Worm (Caenorhabditis elegans) whole organism, early embryonic: ENCODE measurements around the gene fat-3.
"Not testable (repeated sequence)": the region's sequence is repeated elsewhere in the genome, so short reads cannot be mapped to it uniquely, and the experiment has no call there.

ENCODE experiments used
- B0310.2 ChIP-seq: sonication (generic microtip); optimal IDR thresholded peaks from 2 replicates; lab custom pipeline; 2016; ENCODE audit warnings: mild to moderate bottlenecking, missing genetic modification characterization, missing compliant biosample characterization
- F13C5.2 ChIP-seq: sonication (generic microtip); optimal IDR thresholded peaks from 2 replicates; lab custom pipeline; 2017; ENCODE audit warnings: mild to moderate bottlenecking, missing genetic modification characterization, inconsistent platforms, missing compliant biosample characterization
- aly-1 ChIP-seq: sonication (generic microtip); optimal IDR thresholded peaks from 2 replicates; lab custom pipeline; 2016; ENCODE audit warnings: missing genetic modification characterization, missing compliant biosample characterization
- ama-1 ChIP-seq: fragments of 150-350 bp; optimal IDR thresholded peaks from 2 replicates; lab custom pipeline; 2014
- ceh-13 ChIP-seq: fragments of 200-800 bp; sonication (Bioruptor generic); optimal IDR thresholded peaks from 2 replicates; lab custom pipeline; 2018; ENCODE audit warnings: mild to moderate bottlenecking, missing genetic modification characterization, missing compliant biosample characterization
- ceh-36 ChIP-seq: sonication (generic microtip); optimal IDR thresholded peaks from 2 replicates; lab custom pipeline; 2016; ENCODE audit warnings: missing genetic modification characterization, inconsistent platforms, missing compliant biosample characterization
- ets-7 ChIP-seq: sonication (generic microtip); optimal IDR thresholded peaks from 2 replicates; lab custom pipeline; 2016; ENCODE audit warnings: missing genotype, missing genetic modification characterization, missing compliant biosample characterization
- flt-1 ChIP-seq: fragments of 200-800 bp; sonication (Bioruptor generic); IDR thresholded peaks from 2 replicates; pipeline ENCODE4 v1.3.6; 2022; ENCODE audit warnings: missing genetic modification characterization, missing compliant biosample characterization
- hmbx-1 ChIP-seq: sonication (generic microtip); optimal IDR thresholded peaks from 2 replicates; lab custom pipeline; 2016; ENCODE audit warnings: mild to moderate bottlenecking, missing genetic modification characterization, missing compliant biosample characterization
- hmg-4 ChIP-seq: fragments of 200-800 bp; sonication (Bioruptor generic); optimal IDR thresholded peaks from 2 replicates; lab custom pipeline; 2018; ENCODE audit warnings: mild to moderate bottlenecking, missing genetic modification characterization, missing compliant biosample characterization
- hnd-1 ChIP-seq: sonication (generic microtip); optimal IDR thresholded peaks from 2 replicates; lab custom pipeline; 2016; ENCODE audit warnings: missing genetic modification characterization, missing compliant biosample characterization
- pes-1 ChIP-seq: fragments of 200-800 bp; sonication (Bioruptor generic); IDR thresholded peaks from 2 replicates; pipeline ENCODE4 v1.3.6; 2022; ENCODE audit warnings: missing genetic modification reagents, missing genetic modification characterization, missing compliant biosample characterization
- scrt-1 ChIP-seq: fragments of 200-800 bp; sonication (Bioruptor generic); IDR thresholded peaks from 2 replicates; pipeline ENCODE4 v1.3.6; 2022; ENCODE audit warnings: missing genetic modification characterization, missing compliant biosample characterization
- sea-1 ChIP-seq: fragments of 200-800 bp; sonication (Bioruptor generic); conservative IDR thresholded peaks from 2 replicates; pipeline ENCODE4 v1.3.6; 2022; ENCODE audit warnings: missing genetic modification characterization, missing compliant biosample characterization
- tbx-11 ChIP-seq: fragments of 200-800 bp; sonication (Bioruptor generic); IDR thresholded peaks from 2 replicates; pipeline ENCODE4 v1.3.6; 2022; ENCODE audit warnings: missing genetic modification characterization, missing compliant biosample characterization
- tbx-37 ChIP-seq: fragments of 200-800 bp; sonication (Bioruptor generic); conservative IDR thresholded peaks from 2 replicates; pipeline ENCODE4 v1.3.6; 2022; ENCODE audit warnings: missing genetic modification reagents, missing genetic modification characterization, missing compliant biosample characterization
- tra-4 ChIP-seq: sonication (generic microtip); optimal IDR thresholded peaks from 2 replicates; lab custom pipeline; 2017; ENCODE audit warnings: missing genetic modification characterization, missing compliant biosample characterization

The fat-3 gene

ce11 chrIV:9767054-9767453 is 35.8 kb upstream of the fat-3 start, which contains the start of gene msp-79:
Gene msp-79, minus strand, starts transcription at chrIV:9767154.
- not testable (repeated sequence) for TF ChIP-seq sea-1 (GFP tag; lab: Robert Waterston, UW); F13C5.2 (tag; lab: Kevin White, UChicago); ama-1 (lab: Kevin White, UChicago)

- not testable (repeated sequence) for TF ChIP-seq hmbx-1; scrt-1 (GFP tag; lab: Robert Waterston, UW); hnd-1 (tag; lab: Kevin White, UChicago)
These were observed 33.1 kb upstream of the fat-3 start, which contains the start of gene msp-78 for ce11 chrIV:9769746-9770145. Gene msp-78, plus strand, starts transcription at chrIV:9770046.

ce11 chrIV:9770798-9771197 is 32.0 kb upstream of the fat-3 start:
- TF ChIP-seq tra-4 (no peak), tbx-37 (GFP tag; lab: Robert Waterston, UW) (no peak), flt-1 (GFP tag; lab: Robert Waterston, UW) (no peak), aly-1 (tag; lab: Kevin White, UChicago) (no peak), hmg-4 (GFP tag; lab: Kevin White, UChicago) (no peak), hnd-1 (tag; lab: Kevin White, UChicago) (no peak), ets-7 (tag; lab: Kevin White, UChicago) (no peak), pes-1 (GFP tag; lab: Robert Waterston, UW) (no peak), ceh-13 (GFP tag; lab: Kevin White, UChicago) (no peak)

ce11 chrIV:9772096-9772720 is 30.6 kb upstream of the fat-3 start, which contains the start of gene cav-1:
Gene cav-1, plus strand, starts transcription at chrIV:9772510.
- peak; percentile 22 for TF ChIP-seq hmg-4 (GFP tag; lab: Kevin White, UChicago)
- TF ChIP-seq sea-1 (GFP tag; lab: Robert Waterston, UW), result 0 out of 2 replicates have a peak, but pooled peaks have one; percentile 60
- peak; percentile 7 for TF ChIP-seq F13C5.2 (tag; lab: Kevin White, UChicago)
- TF ChIP-seq aly-1 (tag; lab: Kevin White, UChicago), result peak; percentile 29
- no peak for TF ChIP-seq ceh-13 (GFP tag; lab: Kevin White, UChicago)
- TF ChIP-seq ets-7 (tag; lab: Kevin White, UChicago), result no peak
- TF ChIP-seq tbx-11 (GFP tag; lab: Robert Waterston, UW), result no peak
- TF ChIP-seq tbx-37 (GFP tag; lab: Robert Waterston, UW), result no peak
- no peak for TF ChIP-seq hnd-1 (tag; lab: Kevin White, UChicago)
- no peak for TF ChIP-seq scrt-1 (GFP tag; lab: Robert Waterston, UW)
- peak; percentile 49; the same call in 1 of the 2 replicates for TF ChIP-seq pes-1 (GFP tag; lab: Robert Waterston, UW)
- peak; percentile 14 for TF ChIP-seq ceh-36
- peak; percentile 7 for TF ChIP-seq tra-4
- peak; percentile 14 for TF ChIP-seq B0310.2
- TF ChIP-seq hmbx-1, result no peak
- TF ChIP-seq ama-1 (lab: Kevin White, UChicago), result peak; percentile 97

ce11 chrIV:9773441-9773840 is 29.4 kb upstream of the fat-3 start:
- TF ChIP-seq sea-1 (GFP tag; lab: Robert Waterston, UW), result peak; percentile 30; the same call in 1 of the 2 replicates
- no peak for TF ChIP-seq F13C5.2 (tag; lab: Kevin White, UChicago)
- TF ChIP-seq pes-1 (GFP tag; lab: Robert Waterston, UW), result peak; percentile 27; the same call in 1 of the 2 replicates
- no peak for TF ChIP-seq tbx-37 (GFP tag; lab: Robert Waterston, UW)
- TF ChIP-seq hmg-4 (GFP tag; lab: Kevin White, UChicago), result no peak
- no peak for TF ChIP-seq ama-1 (lab: Kevin White, UChicago)
- TF ChIP-seq flt-1 (GFP tag; lab: Robert Waterston, UW), result no peak
- TF ChIP-seq tbx-11 (GFP tag; lab: Robert Waterston, UW), result no peak
- TF ChIP-seq hmbx-1, result no peak
- no peak for TF ChIP-seq scrt-1 (GFP tag; lab: Robert Waterston, UW)
- TF ChIP-seq B0310.2, result no peak
- no peak for TF ChIP-seq aly-1 (tag; lab: Kevin White, UChicago)
- TF ChIP-seq ets-7 (tag; lab: Kevin White, UChicago), result no peak
- peak; percentile 8 for TF ChIP-seq ceh-13 (GFP tag; lab: Kevin White, UChicago)
- TF ChIP-seq tra-4, result peak; percentile 33
- peak; percentile 42 for TF ChIP-seq ceh-36
- TF ChIP-seq hnd-1 (tag; lab: Kevin White, UChicago), result no peak

ce11 chrIV:9777535-9777934 is 25.3 kb upstream of the fat-3 start, which contains the start of gene sna-2:
Gene sna-2, minus strand, starts transcription at chrIV:9777634.
- TF ChIP-seq tbx-37 (GFP tag; lab: Robert Waterston, UW), result peak; percentile 68
- TF ChIP-seq tbx-11 (GFP tag; lab: Robert Waterston, UW), result no peak

ce11 chrIV:9778016-9778415 is 24.8 kb upstream of the fat-3 start, which contains the start of gene T13F2.6:
Gene T13F2.6, plus strand, starts transcription at chrIV:9778321.
- TF ChIP-seq ets-7 (tag; lab: Kevin White, UChicago), result no peak
- no peak for TF ChIP-seq flt-1 (GFP tag; lab: Robert Waterston, UW)
- no peak for TF ChIP-seq aly-1 (tag; lab: Kevin White, UChicago)
- TF ChIP-seq ceh-13 (GFP tag; lab: Kevin White, UChicago), result no peak
- no peak for TF ChIP-seq pes-1 (GFP tag; lab: Robert Waterston, UW)
- TF ChIP-seq ama-1 (lab: Kevin White, UChicago), result no peak
- no peak for TF ChIP-seq B0310.2
- TF ChIP-seq tbx-11 (GFP tag; lab: Robert Waterston, UW), result no peak
- no peak for TF ChIP-seq hnd-1 (tag; lab: Kevin White, UChicago)
- no peak for TF ChIP-seq scrt-1 (GFP tag; lab: Robert Waterston, UW)
- no peak for TF ChIP-seq tbx-37 (GFP tag; lab: Robert Waterston, UW)
- TF ChIP-seq F13C5.2 (tag; lab: Kevin White, UChicago), result no peak
- TF ChIP-seq hmbx-1, result no peak
- TF ChIP-seq sea-1 (GFP tag; lab: Robert Waterston, UW), result no peak
